Fruit fly (Drosophila melanogaster) S2 (cell line): ENCODE data around the gene CG32241.

Experiments
- CG8478 ChIP-seq: fragments of >200 bp; optimal IDR thresholded peaks from 2 replicates; lab custom pipeline; 2018
- CTCF ChIP-seq, 2 experiments: fragments of >200 bp; optimal IDR thresholded peaks; 2 replicates each; lab custom pipeline; 2018

- TF ChIP-seq CG8478 = no peak
- TF ChIP-seq CTCF (optimal IDR thresholded peaks at IDR 0.05; lab: Kevin White, UChicago) = no peak
These were observed 13.5 kb upstream of the CG32241 start, which contains the start of gene CG7465 for dm6 chr3L:4479938-4480337.
